Fruit fly (Drosophila melanogaster) whole organism, wandering third instar larva: ENCODE data around the gene CG12301.

Experiments used
- Hr78 ChIP-seq: fragments of >200 bp; optimal IDR thresholded peaks from 2 replicates; lab custom pipeline; 2017; ENCODE audit warnings: missing biosample characterization, missing genetic modification characterization
- psq ChIP-seq: fragments of 200-800 bp; sonication (Bioruptor generic); optimal IDR thresholded peaks from 3 replicates; lab custom pipeline; 2017; ENCODE audit warnings: missing biosample characterization, mild to moderate bottlenecking, missing genetic modification characterization, moderate library complexity

DNA sequence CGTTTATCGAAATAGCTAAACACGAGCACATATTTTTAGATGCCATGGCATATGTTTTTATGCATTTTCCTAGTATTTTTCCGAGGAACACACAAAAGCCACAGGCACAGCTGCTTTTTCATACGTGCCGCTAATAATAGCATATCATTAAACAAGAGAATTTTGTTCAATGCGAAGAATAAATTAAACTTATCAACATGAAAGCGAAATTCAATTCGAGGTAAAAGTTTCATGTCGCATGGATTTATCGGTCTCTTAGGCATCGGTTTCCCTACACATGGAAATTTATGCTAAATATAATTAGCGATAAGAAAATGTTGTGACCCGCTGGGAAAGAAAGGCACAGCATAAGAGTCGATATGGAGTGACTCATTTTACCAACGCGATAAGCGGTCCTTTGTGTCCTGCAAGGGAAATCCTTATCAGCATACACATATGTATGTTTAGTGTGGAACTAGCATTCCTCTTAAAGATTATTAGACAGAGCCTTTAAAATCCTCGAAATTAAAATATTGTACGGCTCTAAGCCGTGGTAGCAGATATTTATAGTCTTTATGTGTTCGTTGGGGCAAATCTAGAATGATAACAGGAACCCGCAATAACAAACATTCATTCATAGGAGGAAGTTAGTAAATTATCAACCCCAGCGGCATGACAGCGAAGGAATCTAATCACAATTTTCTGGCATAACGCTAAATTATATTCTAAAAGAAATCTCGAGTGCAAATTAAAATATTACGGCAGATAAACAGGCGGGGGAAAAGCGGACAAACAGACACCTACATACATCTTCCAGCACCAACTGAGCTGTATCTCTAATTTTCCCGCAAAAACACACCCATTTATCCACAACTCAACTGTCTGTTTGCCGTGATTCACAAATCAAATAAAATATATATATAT, 48.9 kb upstream of the CG12301 start, which contains the start of gene CG43248:
- TF ChIP-seq Hr78 (GFP tag; lab: Kevin White, UChicago) (no peak), psq (GFP tag; lab: Kevin White, UChicago) (no peak)
